Fruit fly (Drosophila melanogaster): ENCODE results near the gene CG10650.

The CG10650 gene

DNA sequence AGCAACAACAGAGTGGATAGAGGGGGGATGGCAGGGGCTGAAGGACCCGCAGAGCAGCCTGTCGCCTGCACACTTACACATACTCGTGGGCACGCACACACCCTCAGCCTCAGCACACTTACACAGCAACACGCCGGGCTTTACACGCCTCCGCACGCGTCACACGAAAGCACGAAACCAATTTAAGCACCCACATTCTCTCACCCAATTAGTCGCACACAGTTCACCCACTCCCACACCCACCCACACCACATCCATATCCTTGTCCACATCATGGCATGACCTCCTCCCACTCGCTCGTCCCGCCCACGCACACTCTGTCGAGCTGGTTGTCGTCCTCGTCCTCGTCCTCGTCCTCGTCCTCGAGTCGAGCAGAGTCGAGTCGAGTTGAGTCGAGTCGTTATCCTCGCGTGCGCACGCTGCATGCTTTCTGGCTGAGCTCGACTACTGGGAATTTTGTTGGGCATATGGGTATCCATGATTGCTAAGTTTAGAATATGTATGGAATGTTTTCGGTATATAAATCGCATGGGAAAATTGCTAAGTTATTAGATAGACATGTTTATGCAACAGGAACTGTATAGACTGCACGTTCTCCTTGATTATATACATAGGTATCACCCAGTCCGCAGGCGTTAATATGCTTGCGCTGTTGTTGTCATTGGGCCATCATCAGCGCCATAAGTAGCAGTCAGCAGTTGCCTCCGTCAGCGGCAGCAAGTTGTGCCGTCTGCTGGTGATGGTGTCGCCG is 16.3 kb upstream of the CG10650 start (continued):
- no peak for TF ChIP-seq tll (GFP tag; optimal IDR thresholded peaks at IDR 0.05)
- TF ChIP-seq fd3F (GFP tag; optimal IDR thresholded peaks at IDR 0.05), result peak; percentile 79
- TF ChIP-seq sr (GFP tag; IDR thresholded peaks at IDR 0.05), result no peak
- TF ChIP-seq CkIIα-i1 (GFP tag; IDR thresholded peaks at IDR 0.05), result no peak
- TF ChIP-seq CG30403 (GFP tag; optimal IDR thresholded peaks at IDR 0.05), result peak; percentile 81
- TF ChIP-seq Hmr (GFP tag; optimal IDR thresholded peaks at IDR 0.05), result peak; percentile 93
- TF ChIP-seq CG11093 (GFP tag; IDR thresholded peaks at IDR 0.05), result peak; percentile 84
- peak; percentile 36; the same call in 1 of the 2 replicates for TF ChIP-seq CG4360 (GFP tag; IDR thresholded peaks at IDR 0.05)
- TF ChIP-seq pho (GFP tag; optimal IDR thresholded peaks at IDR 0.05), result peak; percentile 80
- TF ChIP-seq chm (GFP tag; IDR thresholded peaks at IDR 0.05), result peak; percentile 79
- peak; percentile 69 for TF ChIP-seq zfh2 (GFP tag; optimal IDR thresholded peaks at IDR 0.05)
- TF ChIP-seq CG1603 (tag; optimal IDR thresholded peaks at IDR 0.05), result peak; percentile 85
- TF ChIP-seq CG13624 (GFP tag; optimal IDR thresholded peaks at IDR 0.05), result peak; percentile 85
- peak; percentile 70 for TF ChIP-seq CG31224 (GFP tag; IDR thresholded peaks at IDR 0.05)
- peak; percentile 75 for TF ChIP-seq CG10979 (tag; optimal IDR thresholded peaks at IDR 0.05)
- TF ChIP-seq lov (optimal IDR thresholded peaks at IDR 0.05), result no peak
- 0 out of 3 replicates have a peak, but pooled peaks have one; percentile 41 for TF ChIP-seq lov (GFP tag; IDR thresholded peaks at IDR 0.05)
- peak; percentile 59 for TF ChIP-seq HmgD (GFP tag; optimal IDR thresholded peaks at IDR 0.05)
- TF ChIP-seq CG3838 (GFP tag; optimal IDR thresholded peaks at IDR 0.05), result no peak
- no peak for TF ChIP-seq CG31388 (GFP tag; optimal IDR thresholded peaks at IDR 0.05)
- no peak for TF ChIP-seq B-H2 (GFP tag; optimal IDR thresholded peaks at IDR 0.05)
- peak; percentile 85 for TF ChIP-seq CG11456 (GFP tag; IDR thresholded peaks at IDR 0.05)
- peak; percentile 92 for TF ChIP-seq lab (GFP tag; optimal IDR thresholded peaks at IDR 0.05)
- TF ChIP-seq hkb (optimal IDR thresholded peaks at IDR 0.05), result no peak
- TF ChIP-seq hkb (GFP tag; IDR thresholded peaks at IDR 0.05), result peak; percentile 81
- peak; percentile 87 for TF ChIP-seq gem (tag; optimal IDR thresholded peaks at IDR 0.05)
- TF ChIP-seq gt (GFP tag; IDR thresholded peaks at IDR 0.05), result 0 out of 2 replicates have a peak, but pooled peaks have one; percentile 36
- no peak for TF ChIP-seq trh (GFP tag; optimal IDR thresholded peaks at IDR 0.05)
- TF ChIP-seq CG17802 (tag; optimal IDR thresholded peaks at IDR 0.05), result peak; percentile 27
- peak; percentile 53 for TF ChIP-seq Nf-YB (GFP tag; optimal IDR thresholded peaks at IDR 0.05)
- TF ChIP-seq CG14710 (tag; optimal IDR thresholded peaks at IDR 0.05), result peak; percentile 51
- peak; percentile 70 for TF ChIP-seq al (GFP tag; IDR thresholded peaks at IDR 0.05)
- TF ChIP-seq Ravus (GFP tag; IDR thresholded peaks at IDR 0.05), result peak; percentile 47
- TF ChIP-seq CG4328 (GFP tag; optimal IDR thresholded peaks at IDR 0.05), result no peak
- TF ChIP-seq CG7271 (tag; optimal IDR thresholded peaks at IDR 0.05), result no peak
- no peak for TF ChIP-seq D (optimal IDR thresholded peaks at IDR 0.05)
- TF ChIP-seq D (GFP tag; optimal IDR thresholded peaks at IDR 0.05), result peak; percentile 70
- TF ChIP-seq nom (GFP tag; optimal IDR thresholded peaks at IDR 0.05), result no peak
- no peak for TF ChIP-seq Dip2 (GFP tag; IDR thresholded peaks at IDR 0.05)
- TF ChIP-seq CG15696 (tag; optimal IDR thresholded peaks at IDR 0.05), result no peak
- peak; percentile 64 for TF ChIP-seq jing (GFP tag; optimal IDR thresholded peaks at IDR 0.05)
- peak; percentile 18 for TF ChIP-seq CG12104 (GFP tag; optimal IDR thresholded peaks at IDR 0.05)
- peak; percentile 98 for TF ChIP-seq Med (GFP tag)
- peak; percentile 75 for TF ChIP-seq CG17328 (GFP tag; IDR thresholded peaks at IDR 0.05)
- peak; percentile 25 for TF ChIP-seq CG12236 (GFP tag; optimal IDR thresholded peaks at IDR 0.05)
- TF ChIP-seq unc-4 (GFP tag; IDR thresholded peaks at IDR 0.05; ENCODE audit: partially characterized antibody), result no peak
- TF ChIP-seq ind (GFP tag; optimal IDR thresholded peaks at IDR 0.05), result peak; percentile 82
- TF ChIP-seq CG7839 (tag; optimal IDR thresholded peaks at IDR 0.05), result peak; percentile 89
- peak; percentile 83 for TF ChIP-seq HLH3B (GFP tag; IDR thresholded peaks at IDR 0.05)
- TF ChIP-seq vnd (GFP tag; IDR thresholded peaks at IDR 0.05; ENCODE audit: partially characterized antibody), result no peak

All from whole organism, embryonic.